Fruit fly (Drosophila melanogaster): ENCODE data around the gene Tomosyn.

Gene Tomosyn

dm6 chrX:12670530-12671285, 39.3 kb downstream of the Tomosyn start:
- no peak for TF ChIP-seq noc (tag; optimal IDR thresholded peaks at IDR 0.05)

dm6 chrX:12672317-12673172, 41.1 kb downstream of the Tomosyn start:
- peak; percentile 19 for TF ChIP-seq noc (tag; optimal IDR thresholded peaks at IDR 0.05)

dm6 chrX:12673833-12674541, 42.6 kb downstream of the Tomosyn start:
- TF ChIP-seq noc (tag; optimal IDR thresholded peaks at IDR 0.05): no peak

dm6 chrX:12675284-12675683, 43.9 kb downstream of the Tomosyn start:
- TF ChIP-seq noc (tag; optimal IDR thresholded peaks at IDR 0.05): no peak

dm6 chrX:12675798-12676553, 44.6 kb downstream of the Tomosyn start:
- no peak for TF ChIP-seq noc (tag; optimal IDR thresholded peaks at IDR 0.05)

dm6 chrX:12676554-12677336, 45.3 kb downstream of the Tomosyn start:
- TF ChIP-seq noc (tag; optimal IDR thresholded peaks at IDR 0.05): no peak

dm6 chrX:12682403-12682958, 51.1 kb downstream of the Tomosyn start:
- TF ChIP-seq noc (tag; optimal IDR thresholded peaks at IDR 0.05): peak; percentile 15

- no peak for TF ChIP-seq noc (tag; optimal IDR thresholded peaks at IDR 0.05)
Measured at dm6 chrX:12699095-12699750, 67.8 kb downstream of the Tomosyn start.
